Fruit fly (Drosophila melanogaster): ENCODE data around the gene Ets21C.
A peak's percentile ranks its signal among the peaks of the same experiment; 100 is the strongest.

The Ets21C gene

dm6 chr2L:520331-521000 lies 32.3 kb downstream of the Ets21C start (continued):
- no peak for TF ChIP-seq luna (GFP tag; optimal IDR thresholded peaks at IDR 0.05)
- peak; percentile 62 for TF ChIP-seq sd (tag; optimal IDR thresholded peaks at IDR 0.05)
- TF ChIP-seq CG30020 (tag; optimal IDR thresholded peaks at IDR 0.05), result peak; percentile 56
- peak; percentile 81 for TF ChIP-seq Dek (tag; optimal IDR thresholded peaks at IDR 0.05)
- no peak for TF ChIP-seq Dip2 (GFP tag; IDR thresholded peaks at IDR 0.05)
- no peak for TF ChIP-seq mld (GFP tag; IDR thresholded peaks at IDR 0.05; ENCODE audit: partially characterized antibody)
- peak; percentile 57 for TF ChIP-seq trem (tag; optimal IDR thresholded peaks at IDR 0.05)
- TF ChIP-seq vfl (GFP tag; optimal IDR thresholded peaks at IDR 0.05), result peak; percentile 35
- peak; percentile 11 for TF ChIP-seq Fer2 (tag; optimal IDR thresholded peaks at IDR 0.05)
- TF ChIP-seq maf-S (GFP tag; optimal IDR thresholded peaks at IDR 0.05), result peak; percentile 82
- TF ChIP-seq CG8478 (optimal IDR thresholded peaks at IDR 0.05), result no peak
- no peak for TF ChIP-seq Hr39 (optimal IDR thresholded peaks at IDR 0.05)
- no peak for TF ChIP-seq corto (GFP tag; optimal IDR thresholded peaks at IDR 0.05)
- peak; percentile 79 for TF ChIP-seq sens-2 (GFP tag; IDR thresholded peaks at IDR 0.05)
- TF ChIP-seq zfh2 (GFP tag; optimal IDR thresholded peaks at IDR 0.05), result no peak
- peak; percentile 88 for TF ChIP-seq Ptx1 (GFP tag; IDR thresholded peaks at IDR 0.05)
- peak; percentile 54 for TF ChIP-seq BtbVII (GFP tag; optimal IDR thresholded peaks at IDR 0.05)
- peak; percentile 22; the same call in 1 of the 2 replicates for TF ChIP-seq gsb (GFP tag; IDR thresholded peaks at IDR 0.05)
- peak; percentile 82 for TF ChIP-seq Chrac-16 (GFP tag; optimal IDR thresholded peaks at IDR 0.05)
- peak; percentile 81 for TF ChIP-seq E2f1 (GFP tag; IDR thresholded peaks at IDR 0.05)
- peak; percentile 77 for TF ChIP-seq CG4730 (GFP tag; IDR thresholded peaks at IDR 0.05)
- TF ChIP-seq NK7.1 (GFP tag; optimal IDR thresholded peaks at IDR 0.05), result peak; percentile 78
- TF ChIP-seq Mrtf (GFP tag; IDR thresholded peaks at IDR 0.05), result peak; percentile 71
- peak; percentile 74 for TF ChIP-seq NC2β (GFP tag; optimal IDR thresholded peaks at IDR 0.05)
- TF ChIP-seq unc-4 (GFP tag; IDR thresholded peaks at IDR 0.05; ENCODE audit: partially characterized antibody), result no peak
- TF ChIP-seq CG33557 (GFP tag; optimal IDR thresholded peaks at IDR 0.05), result peak; percentile 84
- TF ChIP-seq Xrp1 (GFP tag; IDR thresholded peaks at IDR 0.05), result peak; percentile 93
- peak; percentile 54 for TF ChIP-seq Ets97D (GFP tag; optimal IDR thresholded peaks at IDR 0.05)
- TF ChIP-seq CG11093 (GFP tag; IDR thresholded peaks at IDR 0.05), result peak; percentile 70; the same call in 2 of the 3 replicates
- peak; percentile 39; the same call in 1 of the 2 replicates for TF ChIP-seq CG9215 (GFP tag; IDR thresholded peaks at IDR 0.05)
- TF ChIP-seq ac (GFP tag; optimal IDR thresholded peaks at IDR 0.05), result peak; percentile 64
- peak; percentile 65; the same call in 1 of the 2 replicates for TF ChIP-seq Lim3 (GFP tag; IDR thresholded peaks at IDR 0.05)
- peak; percentile 46; the same call in 1 of the 2 replicates for TF ChIP-seq CG4404 (GFP tag; IDR thresholded peaks at IDR 0.05)
- no peak for TF ChIP-seq amos (GFP tag; IDR thresholded peaks at IDR 0.05; ENCODE audit: partially characterized antibody)
- TF ChIP-seq fd64A (GFP tag; optimal IDR thresholded peaks at IDR 0.05), result peak; percentile 26
- TF ChIP-seq p53 (GFP tag; optimal IDR thresholded peaks at IDR 0.05), result peak; percentile 53
- TF ChIP-seq CG12391 (tag; optimal IDR thresholded peaks at IDR 0.05), result peak; percentile 93
- TF ChIP-seq slbo (GFP tag; IDR thresholded peaks at IDR 0.05), result peak; percentile 62
- peak; percentile 79 for TF ChIP-seq Max (GFP tag; optimal IDR thresholded peaks at IDR 0.05)
- TF ChIP-seq B-H1 (GFP tag; IDR thresholded peaks at IDR 0.05), result peak; percentile 65; the same call in 2 of the 3 replicates
- TF ChIP-seq CG5245 (GFP tag; optimal IDR thresholded peaks at IDR 0.05), result peak; percentile 81
- peak; percentile 92 for TF ChIP-seq CG8924 (tag; optimal IDR thresholded peaks at IDR 0.05)
- peak; percentile 80 for TF ChIP-seq CG14050 (GFP tag; IDR thresholded peaks at IDR 0.05)
- no peak for TF ChIP-seq Opbp (GFP tag; IDR thresholded peaks at IDR 0.05; ENCODE audit: partially characterized antibody)
- TF ChIP-seq CG10654 (GFP tag; optimal IDR thresholded peaks at IDR 0.05), result peak; percentile 80
- peak; percentile 80 for TF ChIP-seq Side (GFP tag; optimal IDR thresholded peaks at IDR 0.05)
- peak; percentile 73 for TF ChIP-seq tx (GFP tag; optimal IDR thresholded peaks at IDR 0.05)
- no peak for TF ChIP-seq Dfd (GFP tag; optimal IDR thresholded peaks at IDR 0.05)
- TF ChIP-seq H15 (GFP tag; IDR thresholded peaks at IDR 0.05), result peak; percentile 80; the same call in 2 of the 3 replicates
- TF ChIP-seq Taf1 (GFP tag; IDR thresholded peaks at IDR 0.05), result no peak
- peak; percentile 30 for TF ChIP-seq CG9876 (GFP tag; optimal IDR thresholded peaks at IDR 0.05)

All from whole organism, embryonic.